Worm (Caenorhabditis elegans) whole organism, midembryonic: ENCODE measurements around the gene B0393.9.

Source experiments
- cog-1 ChIP-seq: sonication (generic microtip); optimal IDR thresholded peaks from 2 replicates; lab custom pipeline; 2016; ENCODE audit warnings: missing genetic modification characterization, missing compliant biosample characterization
- tab-1 ChIP-seq: fragments of 200-800 bp; sonication (Bioruptor generic); IDR thresholded peaks from 2 replicates; pipeline ENCODE4 v1.3.6; 2022; ENCODE audit warnings: missing genetic modification characterization, missing compliant biosample characterization
- ztf-29 ChIP-seq: fragments of 200-800 bp; sonication (Bioruptor generic); IDR thresholded peaks from 2 replicates; pipeline ENCODE4 v1.3.6; 2022; ENCODE audit warnings: missing genetic modification reagents, missing genetic modification characterization, missing compliant biosample characterization

DNA sequence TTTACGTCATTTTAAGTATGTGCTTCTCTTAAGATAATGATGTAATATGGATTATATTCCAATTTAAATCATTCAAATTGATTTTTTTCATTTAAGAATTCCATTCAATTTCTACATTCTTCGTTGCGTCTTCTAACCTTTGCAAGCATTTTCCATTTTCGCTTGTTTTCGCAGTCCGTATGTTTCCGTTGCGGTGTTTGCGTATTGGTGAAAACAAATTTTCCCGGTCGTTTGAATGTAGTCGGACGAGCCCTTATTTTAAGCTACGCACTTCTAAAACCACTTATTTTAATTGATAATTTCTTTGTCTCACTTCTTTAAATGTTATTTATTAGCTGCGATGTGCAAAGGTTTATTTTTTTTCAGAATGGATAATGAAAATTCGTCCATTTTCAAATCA lies 5.8 kb upstream of the B0393.9 start, which contains the start of gene mel-28:
- no peak for TF ChIP-seq cog-1 (tag; lab: Kevin White, UChicago)
- no peak for TF ChIP-seq ztf-29 (GFP tag; lab: Robert Waterston, UW)
- TF ChIP-seq tab-1 (GFP tag; lab: Robert Waterston, UW), result no peak
